Fruit fly (Drosophila melanogaster): ENCODE results near the gene Spn77Bb.

DNA sequence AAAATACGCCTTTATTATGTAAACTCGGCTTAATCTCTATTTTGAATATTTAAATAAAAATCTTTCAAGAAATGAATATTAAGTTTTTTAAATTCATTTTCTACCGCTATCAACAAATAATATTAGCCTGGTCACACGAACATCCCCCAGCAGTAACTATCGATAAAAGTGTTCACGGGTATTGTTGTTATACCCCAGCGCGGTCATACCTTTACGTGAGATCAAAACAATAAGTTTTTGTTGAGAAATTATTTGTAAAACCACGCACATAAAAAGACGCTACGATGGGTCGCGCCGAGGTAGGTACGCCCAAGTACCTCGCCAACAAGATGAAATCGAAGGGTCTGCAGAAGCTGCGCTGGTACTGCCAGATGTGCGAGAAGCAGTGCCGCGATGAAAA lies 35.9 kb downstream of the Spn77Bb start, which contains the start of gene kin17:
- TF ChIP-seq gl (tag; optimal IDR thresholded peaks at IDR 0.05) (no peak), CG4496 (GFP tag; IDR thresholded peaks at IDR 0.05) (no peak), CG12605 (GFP tag; IDR thresholded peaks at IDR 0.05) (no peak), CG10348 (GFP tag; IDR thresholded peaks at IDR 0.05) (no peak), CG17806 (tag; optimal IDR thresholded peaks at IDR 0.05) (no peak), D1 (tag; optimal IDR thresholded peaks at IDR 0.05) (no peak), Ets98B (GFP tag; IDR thresholded peaks at IDR 0.05) (no peak), CG34367 (tag; optimal IDR thresholded peaks at IDR 0.05) (no peak), rn (GFP tag; IDR thresholded peaks at IDR 0.05) (no peak), Pif1B (GFP tag; optimal IDR thresholded peaks at IDR 0.05) (no peak)
